Worm (Caenorhabditis elegans): Measurements from ENCODE around the gene his-73.

DNA sequence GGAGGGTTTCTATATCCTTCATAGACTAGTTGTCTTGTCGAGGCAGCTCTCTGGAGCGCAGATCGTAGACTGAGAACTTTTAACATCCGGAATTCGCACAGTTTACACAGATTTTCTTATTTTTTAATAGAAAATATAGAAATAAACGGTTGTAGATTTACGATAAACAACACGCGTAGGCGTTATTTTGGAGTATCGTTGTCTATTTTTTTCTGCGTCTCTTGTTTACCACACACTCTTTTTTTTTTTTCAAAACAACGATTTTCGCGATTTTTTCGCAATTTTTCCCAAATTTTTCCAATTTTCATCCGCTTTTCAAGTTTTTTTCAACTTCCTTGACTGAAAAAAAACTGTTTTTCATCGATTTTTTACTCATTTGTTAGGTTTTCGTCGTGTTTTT is 3.7 kb downstream of the his-73 start, which contains the start of gene mecr-1:
- TF ChIP-seq B0310.2 (tag; optimal IDR thresholded peaks at IDR 0.05) (no peak), ama-1 (optimal IDR thresholded peaks at IDR 0.05) (no peak), ets-7 (tag; optimal IDR thresholded peaks at IDR 0.05) (no peak), tra-4 (tag; optimal IDR thresholded peaks at IDR 0.05) (no peak), hnd-1 (tag; optimal IDR thresholded peaks at IDR 0.05) (no peak), sea-1 (GFP tag; conservative IDR thresholded peaks at IDR 0.05) (no peak), scrt-1 (GFP tag; IDR thresholded peaks at IDR 0.05) (no peak), tbx-11 (GFP tag; IDR thresholded peaks at IDR 0.05) (no peak), ceh-36 (tag; optimal IDR thresholded peaks at IDR 0.05) (no peak), flt-1 (GFP tag; IDR thresholded peaks at IDR 0.05) (no peak), hmbx-1 (tag; optimal IDR thresholded peaks at IDR 0.05) (no peak), F13C5.2 (tag; optimal IDR thresholded peaks at IDR 0.05) (no peak)

All from whole organism, early embryonic.